Fruit fly (Drosophila melanogaster) whole organism, embryonic: Measurements from ENCODE around the gene CG46304.
A peak's percentile ranks its signal among the peaks of the same experiment; 100 is the strongest.

ENCODE experiments used
- Atf-2 ChIP-seq: fragments of 200-800 bp; sonication (Bioruptor generic); optimal IDR thresholded peaks from 2 replicates; lab custom pipeline; 2016; ENCODE audit warnings: missing biosample characterization, missing genetic modification characterization
- CG10959 ChIP-seq: fragments of 200-800 bp; sonication (Bioruptor generic); IDR thresholded peaks from 2 replicates; pipeline ENCODE4 v1.3.6; 2022; ENCODE audit warnings: missing biosample characterization, missing genetic modification characterization
- CG11093 ChIP-seq: fragments of 200-800 bp; sonication (Bioruptor generic); IDR thresholded peaks from 3 replicates; pipeline ENCODE4 v1.3.6; 2022; ENCODE audit warnings: missing biosample characterization, missing genetic modification characterization
- CG11456 ChIP-seq: fragments of 200-800 bp; sonication (Bioruptor generic); IDR thresholded peaks from 3 replicates; pipeline ENCODE4 v1.3.6; 2022; ENCODE audit warnings: missing biosample characterization, missing genetic modification characterization
- CG12236 ChIP-seq: fragments of 200-800 bp; sonication (Bioruptor generic); optimal IDR thresholded peaks from 2 replicates; lab custom pipeline; 2016; ENCODE audit warnings: missing biosample characterization, missing genetic modification characterization
- CG1603 ChIP-seq: fragments of 200-800 bp; sonication (Bioruptor generic); optimal IDR thresholded peaks from 2 replicates; lab custom pipeline; 2019; ENCODE audit warnings: missing biosample characterization, mild to moderate bottlenecking, missing genetic modification characterization, moderate library complexity
- CG16863 ChIP-seq: fragments of 200-800 bp; sonication (Bioruptor generic); optimal IDR thresholded peaks from 3 replicates; lab custom pipeline; 2016; ENCODE audit warnings: missing biosample characterization, missing genetic modification characterization
- CG17829 ChIP-seq: fragments of 200-800 bp; optimal IDR thresholded peaks from 2 replicates; lab custom pipeline; 2019; ENCODE audit warnings: missing biosample characterization, mild to moderate bottlenecking, missing genetic modification characterization, moderate library complexity
- CG18764 ChIP-seq: fragments of 200-800 bp; sonication (Bioruptor generic); optimal IDR thresholded peaks from 3 replicates; lab custom pipeline; 2016; ENCODE audit warnings: missing biosample characterization, missing genetic modification characterization
- CG30431 ChIP-seq: fragments of 200-800 bp; sonication (Bioruptor generic); optimal IDR thresholded peaks from 2 replicates; lab custom pipeline; 2017; ENCODE audit warnings: missing biosample characterization, missing genetic modification characterization
- CG4404 ChIP-seq: fragments of 200-800 bp; sonication (Bioruptor generic); IDR thresholded peaks from 2 replicates; pipeline ENCODE4 v1.3.6; 2022; ENCODE audit warnings: missing biosample characterization, missing genetic modification characterization
- CG4424 ChIP-seq: fragments of 200-800 bp; sonication (Bioruptor generic); optimal IDR thresholded peaks from 3 replicates; lab custom pipeline; 2016; ENCODE audit warnings: missing biosample characterization, missing genetic modification characterization
- CG6689 ChIP-seq: fragments of 200-800 bp; sonication (Bioruptor generic); IDR thresholded peaks from 2 replicates; pipeline ENCODE4 v1.3.6; 2022; ENCODE audit warnings: missing biosample characterization, missing genetic modification characterization
- CG8359 ChIP-seq: fragments of 200-800 bp; sonication (Bioruptor generic); optimal IDR thresholded peaks from 2 replicates; lab custom pipeline; 2017; ENCODE audit warnings: missing biosample characterization, mild to moderate bottlenecking, missing genetic modification characterization, borderline replicate concordance
- CG8478 ChIP-seq: fragments of >200 bp; optimal IDR thresholded peaks from 2 replicates; lab custom pipeline; 2018
- CG9437 ChIP-seq: fragments of 200-800 bp; sonication (Bioruptor generic); optimal IDR thresholded peaks from 2 replicates; lab custom pipeline; 2018; ENCODE audit warnings: missing biosample characterization, mild to moderate bottlenecking, missing genetic modification characterization
- Chrac-16 ChIP-seq: fragments of 200-800 bp; sonication (Bioruptor generic); optimal IDR thresholded peaks from 3 replicates; lab custom pipeline; 2016; ENCODE audit warnings: missing biosample characterization, missing genetic modification characterization
- CoRest ChIP-seq: fragments of 200-800 bp; sonication (Bioruptor generic); optimal IDR thresholded peaks from 3 replicates; lab custom pipeline; 2018; ENCODE audit warnings: missing biosample characterization, mild to moderate bottlenecking, missing genetic modification characterization, moderate library complexity
- D ChIP-seq, 2 experiments: fragments of 200-800 bp in 1 of 2; fragments of >200 bp in 1 of 2; sonication (Bioruptor generic) in 1 of 2; optimal IDR thresholded peaks; 2 replicates in 1 of 2; 3 replicates in 1 of 2; lab custom pipeline; 2017; ENCODE audit warnings: mild to moderate bottlenecking in 1 of 2, missing biosample characterization in 1 of 2, missing genetic modification characterization in 1 of 2, missing genetic modification reagents in 1 of 2
- D19A ChIP-seq: fragments of 200-800 bp; optimal IDR thresholded peaks from 3 replicates; lab custom pipeline; 2019; ENCODE audit warnings: missing biosample characterization, mild to moderate bottlenecking, missing genetic modification characterization, moderate library complexity
- H2.0 ChIP-seq: fragments of 200-800 bp; sonication (Bioruptor generic); IDR thresholded peaks from 2 replicates; pipeline ENCODE4 v1.3.6; 2022; ENCODE audit warnings: missing biosample characterization, missing genetic modification characterization
- Hsf ChIP-seq: fragments of 200-800 bp; sonication (Bioruptor generic); optimal IDR thresholded peaks from 3 replicates; lab custom pipeline; 2016; ENCODE audit warnings: missing biosample characterization, missing genetic modification characterization
- Max ChIP-seq: fragments of 200-800 bp; sonication (Bioruptor generic); optimal IDR thresholded peaks from 2 replicates; lab custom pipeline; 2016; ENCODE audit warnings: missing biosample characterization, mild to moderate bottlenecking, missing genetic modification characterization
- Med ChIP-seq: fragments of 200-800 bp; sonication (Bioruptor generic); peaks from one replicate; lab custom pipeline; 2016; ENCODE audit warnings: missing biosample characterization, missing genetic modification characterization, mild to moderate bottlenecking, inconsistent platforms, moderate library complexity
- Mes4 ChIP-seq: fragments of 200-800 bp; sonication (Bioruptor generic); optimal IDR thresholded peaks from 2 replicates; lab custom pipeline; 2016; ENCODE audit warnings: missing biosample characterization, missing genetic modification characterization
- Myb ChIP-seq: fragments of 200-800 bp; sonication (Bioruptor generic); optimal IDR thresholded peaks from 2 replicates; lab custom pipeline; 2016; ENCODE audit warnings: missing biosample characterization, missing genetic modification characterization
- Ravus ChIP-seq: fragments of 200-800 bp; sonication (Bioruptor generic); IDR thresholded peaks from 2 replicates; pipeline ENCODE4 v1.3.6; 2022; ENCODE audit warnings: missing biosample characterization, missing genetic modification characterization
- Rfx ChIP-seq: fragments of 200-800 bp; sonication (Bioruptor generic); IDR thresholded peaks from 2 replicates; pipeline ENCODE4 v1.3.6; 2022; ENCODE audit warnings: missing biosample characterization, missing genetic modification characterization
- Sox102F ChIP-seq: fragments of 200-800 bp; sonication (Bioruptor generic); optimal IDR thresholded peaks from 2 replicates; lab custom pipeline; 2018; ENCODE audit warnings: missing biosample characterization, mild to moderate bottlenecking, missing genetic modification characterization, moderate library complexity
- Sry-β ChIP-seq: fragments of 200-800 bp; sonication (Bioruptor generic); optimal IDR thresholded peaks from 2 replicates; lab custom pipeline; 2018; ENCODE audit warnings: missing biosample characterization, mild to moderate bottlenecking, missing genetic modification characterization, moderate library complexity
- abd-A ChIP-seq: fragments of 200-800 bp; sonication (Bioruptor generic); optimal IDR thresholded peaks from 3 replicates; lab custom pipeline; 2019; ENCODE audit warnings: missing biosample characterization, mild to moderate bottlenecking, missing genetic modification characterization, moderate library complexity
- bcd ChIP-seq: fragments of 200-800 bp; sonication (Bioruptor generic); optimal IDR thresholded peaks from 2 replicates; lab custom pipeline; 2017; ENCODE audit warnings: missing biosample characterization, mild to moderate bottlenecking, missing genetic modification characterization
- chm ChIP-seq: fragments of 200-800 bp; sonication (Bioruptor generic); IDR thresholded peaks from 2 replicates; pipeline ENCODE4 v1.3.6; 2022; ENCODE audit warnings: missing biosample characterization, missing genetic modification characterization
- ci ChIP-seq: fragments of 200-800 bp; sonication (Bioruptor generic); IDR thresholded peaks from 3 replicates; pipeline ENCODE4 v1.3.6; 2022; ENCODE audit warnings: missing biosample characterization, missing genetic modification characterization
- dmrt11E ChIP-seq: fragments of 200-800 bp; sonication (Bioruptor generic); optimal IDR thresholded peaks from 3 replicates; lab custom pipeline; 2018; ENCODE audit warnings: missing biosample characterization, mild to moderate bottlenecking, missing genetic modification characterization, moderate library complexity
- dysf ChIP-seq: fragments of 200-800 bp; sonication (Bioruptor generic); IDR thresholded peaks from 3 replicates; pipeline ENCODE4 v1.3.6; 2022; ENCODE audit warnings: missing biosample characterization, missing genetic modification characterization
- fd96Cb ChIP-seq: fragments of 200-800 bp; sonication (Bioruptor generic); optimal IDR thresholded peaks from 2 replicates; lab custom pipeline; 2018; ENCODE audit warnings: missing biosample characterization, mild to moderate bottlenecking, missing genetic modification characterization, moderate library complexity
- fu2 ChIP-seq: fragments of 200-800 bp; sonication (Bioruptor generic); optimal IDR thresholded peaks from 2 replicates; lab custom pipeline; 2016; ENCODE audit warnings: missing biosample characterization, missing genetic modification characterization
- gce ChIP-seq: fragments of 200-800 bp; sonication (Bioruptor generic); IDR thresholded peaks from 3 replicates; pipeline ENCODE4 v1.3.6; 2022; ENCODE audit warnings: missing biosample characterization, missing genetic modification characterization
- gem ChIP-seq: fragments of 200-800 bp; sonication (Bioruptor generic); optimal IDR thresholded peaks from 2 replicates; lab custom pipeline; 2019; ENCODE audit warnings: missing biosample characterization, mild to moderate bottlenecking, missing genetic modification characterization, moderate library complexity
- hkb ChIP-seq, 2 experiments: fragments of 200-800 bp in 1 of 2; fragments of >200 bp in 1 of 2; sonication (Bioruptor generic) in 1 of 2; IDR thresholded peaks in 1 of 2; optimal IDR thresholded peaks in 1 of 2; 2 replicates each; pipeline versions ENCODE4 v1.3.6 to Lab custom; 2017 to 2022; ENCODE audit warnings: missing biosample characterization in 1 of 2, missing genetic modification characterization in 1 of 2
- lmd ChIP-seq: fragments of 200-800 bp; sonication (Bioruptor generic); IDR thresholded peaks from 2 replicates; pipeline ENCODE4 v1.3.6; 2022; ENCODE audit warnings: missing biosample characterization, missing genetic modification characterization
- nerfin-1 ChIP-seq: fragments of 200-800 bp; sonication (Bioruptor generic); optimal IDR thresholded peaks from 3 replicates; lab custom pipeline; 2019; ENCODE audit warnings: missing biosample characterization, mild to moderate bottlenecking, missing genetic modification characterization, moderate library complexity
- onecut ChIP-seq: fragments of 200-800 bp; sonication (Bioruptor generic); IDR thresholded peaks from 2 replicates; pipeline ENCODE4 v1.3.6; 2022; ENCODE audit warnings: missing biosample characterization, missing genetic modification characterization
- otp ChIP-seq: fragments of 200-800 bp; sonication (Bioruptor generic); IDR thresholded peaks from 3 replicates; pipeline ENCODE4, ENCODE4 v1.3.6; 2022; ENCODE audit warnings: missing biosample characterization, missing genetic modification characterization
- pum ChIP-seq: fragments of 200-800 bp; sonication (Bioruptor generic); optimal IDR thresholded peaks from 2 replicates; lab custom pipeline; 2016; ENCODE audit warnings: missing biosample characterization, missing genetic modification characterization
- sc ChIP-seq, 3 experiments: fragments of >200 bp in 2 of 3; fragments of 200-800 bp in 1 of 3; sonication (Bioruptor generic) in 1 of 3; optimal IDR thresholded peaks; 2 replicates in 2 of 3; 3 replicates in 1 of 3; lab custom pipeline; 2017; ENCODE audit warnings: mild to moderate bottlenecking in 1 of 3, missing biosample characterization in 1 of 3, missing genetic modification characterization in 1 of 3, missing genetic modification reagents in 1 of 3
- twi ChIP-seq: fragments of 200-800 bp; optimal IDR thresholded peaks from 2 replicates; lab custom pipeline; 2019; ENCODE audit warnings: missing biosample characterization, mild to moderate bottlenecking, missing genetic modification characterization, moderate library complexity
- unpg ChIP-seq: fragments of 200-800 bp; sonication (Bioruptor generic); optimal IDR thresholded peaks from 3 replicates; lab custom pipeline; 2018; ENCODE audit warnings: missing biosample characterization, mild to moderate bottlenecking, missing genetic modification characterization, moderate library complexity

Gene CG46304

DNA sequence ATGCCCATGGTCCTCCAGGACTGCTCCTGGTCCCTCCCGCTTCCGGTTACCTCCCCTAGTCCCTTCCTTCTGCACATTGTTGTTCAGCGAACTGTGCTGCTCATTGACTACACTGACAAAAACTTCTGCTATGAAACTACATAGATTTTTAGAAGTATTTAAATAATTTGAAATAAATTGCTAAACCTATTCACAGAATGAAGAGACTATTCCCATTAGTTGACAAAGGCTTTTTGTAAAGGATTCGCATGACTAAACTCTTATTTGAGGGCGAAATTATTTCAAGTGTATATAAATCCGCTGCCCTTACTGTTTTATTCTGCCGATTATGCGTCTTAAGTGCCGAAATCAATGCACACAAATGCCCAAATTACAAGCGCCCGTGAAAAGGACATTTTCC, 24.9 kb upstream of the CG46304 start (continued):
- TF ChIP-seq Chrac-16 (GFP tag; lab: Kevin White, UChicago) (peak; percentile 49), sc (optimal IDR thresholded peaks at IDR 0.05; lab: Kevin White, UChicago) (no peak), sc (GFP tag; optimal IDR thresholded peaks at IDR 0.05; lab: Kevin White, UChicago) (peak; percentile 56), dysf (GFP tag; lab: Robert Waterston, UW) (0 out of 3 replicates have a peak, but pooled peaks have one; percentile 35), lmd (GFP tag; lab: Robert Waterston, UW) (peak; percentile 41; the same call in 1 of the 2 replicates), Max (GFP tag; lab: Kevin White, UChicago) (peak; percentile 22), onecut (GFP tag; lab: Robert Waterston, UW) (no peak), hkb (optimal IDR thresholded peaks at IDR 0.05; lab: Kevin White, UChicago) (no peak), hkb (GFP tag; IDR thresholded peaks at IDR 0.05; lab: Robert Waterston, UW) (peak; percentile 54; the same call in 1 of the 2 replicates), otp (GFP tag; lab: Robert Waterston, UW) (peak; percentile 52; the same call in 1 of the 3 replicates), nerfin-1 (peak; percentile 49), abd-A (tag; lab: Kevin White, UChicago) (no peak), CG10959 (GFP tag; lab: Robert Waterston, UW) (peak; percentile 79), CG12236 (peak; percentile 23), fd96Cb (peak; percentile 57), CG11456 (GFP tag; lab: Robert Waterston, UW) (0 out of 3 replicates have a peak, but pooled peaks have one; percentile 7), CG9437 (GFP tag; lab: Kevin White, UChicago) (no peak), D19A (tag; lab: Kevin White, UChicago) (peak; percentile 67), Med (GFP tag; lab: Kevin White, UChicago) (peak; percentile 81), gce (GFP tag; lab: Robert Waterston, UW) (0 out of 3 replicates have a peak, but pooled peaks have one; percentile 15), CG8478 (lab: Kevin White, UChicago) (no peak), CG4424 (GFP tag; lab: Kevin White, UChicago) (peak; percentile 49), ci (GFP tag; lab: Robert Waterston, UW) (0 out of 3 replicates have a peak, but pooled peaks have one; percentile 31), Atf-2 (peak; percentile 18), D (optimal IDR thresholded peaks at IDR 0.05; lab: Kevin White, UChicago) (no peak), D (GFP tag; optimal IDR thresholded peaks at IDR 0.05; lab: Kevin White, UChicago) (peak; percentile 71), CoRest (tag; lab: Kevin White, UChicago) (peak; percentile 40), Hsf (GFP tag; lab: Kevin White, UChicago) (peak; percentile 49), H2.0 (GFP tag; lab: Robert Waterston, UW) (peak; percentile 38; the same call in 1 of the 2 replicates), Sox102F (GFP tag; lab: Kevin White, UChicago) (peak; percentile 47), Ravus (no peak), dmrt11E (tag; lab: Kevin White, UChicago) (peak; percentile 89), CG16863 (GFP tag; lab: Kevin White, UChicago) (peak; percentile 37), CG1603 (tag; lab: Kevin White, UChicago) (peak; percentile 63), unpg (GFP tag; lab: Kevin White, UChicago) (peak; percentile 61), CG11093 (GFP tag; lab: Robert Waterston, UW) (no peak), twi (tag; lab: Kevin White, UChicago) (peak; percentile 32), CG30431 (GFP tag; lab: Kevin White, UChicago) (peak; percentile 60), CG17829 (tag; lab: Kevin White, UChicago) (peak; percentile 74), Mes4 (GFP tag; lab: Kevin White, UChicago) (peak; percentile 56), CG4404 (GFP tag; lab: Robert Waterston, UW) (peak; percentile 54), bcd (peak; percentile 36), fu2 (GFP tag; lab: Kevin White, UChicago) (no peak), CG18764 (GFP tag; lab: Kevin White, UChicago) (peak; percentile 30), Sry-β (GFP tag; lab: Kevin White, UChicago) (peak; percentile 37), CG6689 (GFP tag; lab: Robert Waterston, UW) (peak; percentile 41; the same call in 1 of the 2 replicates), gem (peak; percentile 80), pum (GFP tag; lab: Kevin White, UChicago) (peak; percentile 59), CG8359 (GFP tag; lab: Kevin White, UChicago) (peak; percentile 44), Myb (no peak), Rfx (GFP tag; lab: Robert Waterston, UW) (no peak), chm (GFP tag; lab: Robert Waterston, UW) (peak; percentile 39; the same call in 1 of the 2 replicates)
